ENCODE assay signal across 4 worm cellular contexts in the genomic region with DNA sequence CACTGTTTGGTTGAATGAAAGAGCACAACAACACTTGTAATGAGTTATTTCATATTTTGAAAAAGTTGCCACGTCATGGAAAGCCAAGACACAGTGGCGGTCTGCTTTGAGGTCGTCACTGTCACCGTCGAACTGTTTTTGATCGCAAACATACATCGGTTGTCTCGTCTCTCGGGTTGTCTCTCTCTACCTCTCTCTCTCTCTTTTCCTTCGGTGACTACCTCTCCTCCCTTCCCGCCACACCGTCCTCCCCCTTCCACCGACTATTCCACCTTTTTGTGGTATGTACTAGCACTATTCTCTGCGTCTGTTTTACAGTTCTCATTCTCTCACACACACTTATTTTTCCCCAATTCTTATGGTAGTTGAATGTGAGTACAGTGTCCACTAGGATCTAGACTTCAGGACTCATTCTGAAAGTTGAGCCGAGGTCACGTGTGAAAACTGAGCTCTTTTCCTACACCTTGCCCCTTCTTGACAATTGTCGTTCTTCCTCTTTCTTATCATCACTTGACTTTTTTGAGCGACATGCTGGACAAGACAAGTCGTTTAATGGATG.
TF ChIP-seq lines count a peak whose summit lies in the region.

No protein-coding gene starts in this region.

TF ChIP-seq in whole organism, L1 larva, 84 proteins besides CTCF, POLR2A, EP300 and RAD21 (continued from another document and continues in another):
- TF ChIP-seq sptf-1 (tag; optimal IDR thresholded peaks at IDR 0.05; lab: Kevin White, UChicago) (no peak), grh-1 (GFP tag; IDR thresholded peaks at IDR 0.05; lab: Robert Waterston, UW) (no peak), skn-1 (tag; optimal IDR thresholded peaks at IDR 0.05; lab: Kevin White, UChicago) (no peak), ets-5 (GFP tag; IDR thresholded peaks at IDR 0.05; lab: Robert Waterston, UW) (no peak), unc-86 (tag; optimal IDR thresholded peaks at IDR 0.05; lab: Kevin White, UChicago) (no peak), pag-3 (tag; optimal IDR thresholded peaks at IDR 0.05; lab: Kevin White, UChicago; ENCODE audit: borderline replicate concordance, insufficient read depth) (no peak), fkh-4 (tag; optimal IDR thresholded peaks at IDR 0.05; lab: Kevin White, UChicago; ENCODE audit: borderline replicate concordance) (no peak), snu-23 (GFP tag; optimal IDR thresholded peaks at IDR 0.05; lab: Kevin White, UChicago) (peak; percentile 43), nhr-47 (tag; optimal IDR thresholded peaks at IDR 0.05; lab: Kevin White, UChicago) (peak; percentile 27), pqm-1 (tag; optimal IDR thresholded peaks at IDR 0.05; lab: Kevin White, UChicago) (no peak), blmp-1 (tag; optimal IDR thresholded peaks at IDR 0.05; lab: Kevin White, UChicago) (peak; percentile 55), unc-130 (tag; optimal IDR thresholded peaks at IDR 0.05; lab: Kevin White, UChicago) (no peak), swsn-7 (tag; optimal IDR thresholded peaks at IDR 0.05; lab: Kevin White, UChicago) (peak; percentile 6), lin-35 (GFP tag; optimal IDR thresholded peaks at IDR 0.05; lab: Kevin White, UChicago) (peak in 1 of 2 experiments; percentile 35), lin-39 (tag; optimal IDR thresholded peaks at IDR 0.05; lab: Kevin White, UChicago) (no peak), vab-15 (tag; optimal IDR thresholded peaks at IDR 0.05; lab: Kevin White, UChicago) (no peak), egl-27 (tag; optimal IDR thresholded peaks at IDR 0.05; lab: Kevin White, UChicago) (peak; percentile 64 to 69), fos-1 (tag; optimal IDR thresholded peaks at IDR 0.05; lab: Kevin White, UChicago) (no peak), ama-1 (optimal IDR thresholded peaks at IDR 0.05; lab: Kevin White, UChicago) (no peak), F16B12.6 (tag; optimal IDR thresholded peaks at IDR 0.05; lab: Kevin White, UChicago) (no peak), ceh-90 (tag; optimal IDR thresholded peaks at IDR 0.05; lab: Kevin White, UChicago) (no peak), unc-30 (tag; optimal IDR thresholded peaks at IDR 0.05; lab: Kevin White, UChicago) (no peak), nhr-76 (tag; optimal IDR thresholded peaks at IDR 0.05; lab: Kevin White, UChicago) (no peak), nhr-77 (tag; optimal IDR thresholded peaks at IDR 0.05; lab: Kevin White, UChicago) (no peak), hlh-4 (tag; optimal IDR thresholded peaks at IDR 0.05; lab: Kevin White, UChicago) (no peak), pax-3 (tag; optimal IDR thresholded peaks at IDR 0.05; lab: Kevin White, UChicago) (no peak), ceh-82 (tag; optimal IDR thresholded peaks at IDR 0.05; lab: Kevin White, UChicago) (no peak), aha-1 (tag; optimal IDR thresholded peaks at IDR 0.05; lab: Kevin White, UChicago) (no peak), ces-1 (GFP tag; optimal IDR thresholded peaks at IDR 0.05; lab: Kevin White, UChicago) (no peak), irx-1 (tag; optimal IDR thresholded peaks at IDR 0.05; lab: Kevin White, UChicago) (no peak), lir-3 (tag; optimal IDR thresholded peaks at IDR 0.05; lab: Kevin White, UChicago; ENCODE audit: poor library complexity) (no peak), unc-62 (GFP tag; optimal IDR thresholded peaks at IDR 0.05; lab: Kevin White, UChicago) (no peak)

TF ChIP-seq in whole organism, L2 larva, 48 proteins besides CTCF, POLR2A, EP300 and RAD21 (continued from another document):
- no peak for TF ChIP-seq unc-62 (GFP tag; optimal IDR thresholded peaks at IDR 0.05; lab: Kevin White, UChicago)
- no peak for TF ChIP-seq dmd-4 (tag; optimal IDR thresholded peaks at IDR 0.05; lab: Kevin White, UChicago)
- TF ChIP-seq C34F6.9 (tag; optimal IDR thresholded peaks at IDR 0.05; lab: Kevin White, UChicago), result peak; percentile 5
- TF ChIP-seq sma-9 (GFP tag; optimal IDR thresholded peaks at IDR 0.05; lab: Kevin White, UChicago), result peak; percentile 31
- no peak for TF ChIP-seq sma-9 (tag; optimal IDR thresholded peaks at IDR 0.05; lab: Kevin White, UChicago)
- peak in 1 of 2 experiments; percentile 9 for TF ChIP-seq lsy-2 (tag; optimal IDR thresholded peaks at IDR 0.05; lab: Kevin White, UChicago)
- TF ChIP-seq ceh-82 (tag; optimal IDR thresholded peaks at IDR 0.05; lab: Kevin White, UChicago), result no peak
TF ChIP-seq in whole organism, L2 larva: peak in this region for 10.

TF ChIP-seq in whole organism, L3 larva, 47 proteins besides CTCF, POLR2A, EP300 and RAD21 (continued from another document):
- no peak for TF ChIP-seq daf-12 (tag; optimal IDR thresholded peaks at IDR 0.05; lab: Kevin White, UChicago)

TF ChIP-seq in whole organism, L4 larva, 104 proteins besides CTCF, POLR2A, EP300 and RAD21 (continued from another document):
- TF ChIP-seq nhr-25 (tag; optimal IDR thresholded peaks at IDR 0.05; lab: Kevin White, UChicago; ENCODE audit: borderline replicate concordance, insufficient read depth), result peak; percentile 18
- TF ChIP-seq aha-1 (tag; lab: Kevin White, UChicago), result peak; percentile 97
- peak in 1 of 2 experiments; percentile 26 for TF ChIP-seq lsy-2 (tag; optimal IDR thresholded peaks at IDR 0.05; lab: Kevin White, UChicago)
- TF ChIP-seq mep-1 (tag; optimal IDR thresholded peaks at IDR 0.05; lab: Kevin White, UChicago), result peak; percentile 55
- TF ChIP-seq nhr-76 (tag; optimal IDR thresholded peaks at IDR 0.05; lab: Kevin White, UChicago), result no peak
- TF ChIP-seq hlh-30 (tag; optimal IDR thresholded peaks at IDR 0.05; lab: Kevin White, UChicago; ENCODE audit: insufficient read depth), result peak; percentile 66
- TF ChIP-seq nhr-6 (tag; optimal IDR thresholded peaks at IDR 0.05; lab: Kevin White, UChicago), result peak; percentile 24
- peak; percentile 79 for TF ChIP-seq hlh-11 (tag; optimal IDR thresholded peaks at IDR 0.05; lab: Kevin White, UChicago)
- peak; percentile 5 for TF ChIP-seq nhr-11 (tag; optimal IDR thresholded peaks at IDR 0.05; lab: Kevin White, UChicago)
- peak; percentile 22 for TF ChIP-seq mes-2 (tag; optimal IDR thresholded peaks at IDR 0.05; lab: Kevin White, UChicago; ENCODE audit: poor library complexity, severe bottlenecking)
- peak; percentile 33 for TF ChIP-seq nhr-48 (tag; optimal IDR thresholded peaks at IDR 0.05; lab: Kevin White, UChicago)
- peak; percentile 54 for TF ChIP-seq dmd-6 (GFP tag; IDR thresholded peaks at IDR 0.05; lab: Robert Waterston, UW)
- TF ChIP-seq nhr-77 (tag; optimal IDR thresholded peaks at IDR 0.05; lab: Kevin White, UChicago), result no peak
- TF ChIP-seq set-16 (GFP tag; IDR thresholded peaks at IDR 0.05; lab: Robert Waterston, UW), result 0 out of 2 replicates have a peak, but pooled peaks have one; percentile 17
- peak; percentile 61; the same call in 1 of the 2 replicates for TF ChIP-seq lin-1 (GFP tag; IDR thresholded peaks at IDR 0.05; lab: Robert Waterston, UW)
- peak; percentile 74 for TF ChIP-seq nhr-28 (tag; optimal IDR thresholded peaks at IDR 0.05; lab: Kevin White, UChicago)
- TF ChIP-seq ceh-28 (tag; optimal IDR thresholded peaks at IDR 0.05; lab: Kevin White, UChicago), result no peak
- TF ChIP-seq F26F4.8 (GFP tag; conservative IDR thresholded peaks at IDR 0.05; lab: Robert Waterston, UW), result no peak
TF ChIP-seq in whole organism, L4 larva: peak in this region for 19.
